Fruit fly (Drosophila melanogaster): ENCODE measurements around the gene CG14314.

CG14314 gene

dm6 chr3R:18199177-18199884, 16.6 kb upstream of the CG14314 start, which contains the start of the genes Ssdp and CG7985:
Gene Ssdp (minus strand): TSS chr3R:18199595.
Gene CG7985 (plus strand): TSS chr3R:18199857.
- TF ChIP-seq tj (GFP tag; optimal IDR thresholded peaks at IDR 0.05) (no peak), CG5204 (GFP tag; optimal IDR thresholded peaks at IDR 0.05) (no peak), toe (GFP tag; optimal IDR thresholded peaks at IDR 0.05) (no peak), ovo (GFP tag; optimal IDR thresholded peaks at IDR 0.05) (no peak), Clk (GFP tag; optimal IDR thresholded peaks at IDR 0.05) (no peak), CG33017 (tag; optimal IDR thresholded peaks at IDR 0.05) (peak; percentile 25), cic (GFP tag; optimal IDR thresholded peaks at IDR 0.05) (no peak), kay (GFP tag; ENCODE audit: borderline replicate concordance) (peak; percentile 57), CG7045 (GFP tag; optimal IDR thresholded peaks at IDR 0.05) (no peak), CG12768 (GFP tag; optimal IDR thresholded peaks at IDR 0.05) (no peak), Mnt (GFP tag; optimal IDR thresholded peaks at IDR 0.05) (no peak), CG11617 (GFP tag; optimal IDR thresholded peaks at IDR 0.05) (no peak), cnc (optimal IDR thresholded peaks at IDR 0.05) (no peak), bab1 (GFP tag; optimal IDR thresholded peaks at IDR 0.05) (no peak), Hr96 (GFP tag; optimal IDR thresholded peaks at IDR 0.05) (no peak), CG7101 (tag; optimal IDR thresholded peaks at IDR 0.05) (no peak), CG14711 (tag; optimal IDR thresholded peaks at IDR 0.05) (no peak)

- TF ChIP-seq CG14711 (tag; optimal IDR thresholded peaks at IDR 0.05) (no peak), pad (GFP tag; optimal IDR thresholded peaks at IDR 0.05) (no peak), Mnt (GFP tag; optimal IDR thresholded peaks at IDR 0.05) (no peak)
Measured at dm6 chr3R:18199885-18200249, 16.1 kb upstream of the CG14314 start.

dm6 chr3R:18208479-18208878, 7.5 kb upstream of the CG14314 start, which contains the start of gene CG44158:
Gene CG44158 (plus strand): TSS chr3R:18208779.
- TF ChIP-seq CG5204 (GFP tag; optimal IDR thresholded peaks at IDR 0.05) (no peak), CG7045 (GFP tag; optimal IDR thresholded peaks at IDR 0.05) (no peak), CG1620 (GFP tag; optimal IDR thresholded peaks at IDR 0.05) (no peak), cic (GFP tag; optimal IDR thresholded peaks at IDR 0.05) (no peak), CG11617 (GFP tag; optimal IDR thresholded peaks at IDR 0.05) (no peak), CG33017 (tag; optimal IDR thresholded peaks at IDR 0.05) (no peak), bab1 (GFP tag; optimal IDR thresholded peaks at IDR 0.05) (no peak), Hr96 (GFP tag; optimal IDR thresholded peaks at IDR 0.05) (no peak), Mnt (GFP tag; optimal IDR thresholded peaks at IDR 0.05) (no peak), tj (GFP tag; optimal IDR thresholded peaks at IDR 0.05) (no peak), Clk (GFP tag; optimal IDR thresholded peaks at IDR 0.05) (no peak), pad (GFP tag; optimal IDR thresholded peaks at IDR 0.05) (no peak), CG7101 (tag; optimal IDR thresholded peaks at IDR 0.05) (no peak), CG12768 (GFP tag; optimal IDR thresholded peaks at IDR 0.05) (no peak), kay (GFP tag; ENCODE audit: borderline replicate concordance) (no peak)

- TF ChIP-seq CG7045 (GFP tag; optimal IDR thresholded peaks at IDR 0.05) (no peak), CG5204 (GFP tag; optimal IDR thresholded peaks at IDR 0.05) (peak; percentile 31), cnc (optimal IDR thresholded peaks at IDR 0.05) (no peak), Hr96 (GFP tag; optimal IDR thresholded peaks at IDR 0.05) (peak; percentile 55), kay (GFP tag; ENCODE audit: borderline replicate concordance) (no peak), CG1620 (GFP tag; optimal IDR thresholded peaks at IDR 0.05) (no peak), Crg-1 (GFP tag; optimal IDR thresholded peaks at IDR 0.05) (no peak), CG7101 (tag; optimal IDR thresholded peaks at IDR 0.05) (peak; percentile 10), toe (GFP tag; optimal IDR thresholded peaks at IDR 0.05) (peak; percentile 69), CG14711 (tag; optimal IDR thresholded peaks at IDR 0.05) (peak; percentile 22), CG11617 (GFP tag; optimal IDR thresholded peaks at IDR 0.05) (peak; percentile 22), Mnt (GFP tag; optimal IDR thresholded peaks at IDR 0.05) (peak; percentile 29), bab1 (GFP tag; optimal IDR thresholded peaks at IDR 0.05) (peak; percentile 52), CG33017 (tag; optimal IDR thresholded peaks at IDR 0.05) (peak; percentile 32), cic (GFP tag; optimal IDR thresholded peaks at IDR 0.05) (no peak), tj (GFP tag; optimal IDR thresholded peaks at IDR 0.05) (no peak), Clk (GFP tag; optimal IDR thresholded peaks at IDR 0.05) (no peak), pad (GFP tag; optimal IDR thresholded peaks at IDR 0.05) (no peak), CG12768 (GFP tag; optimal IDR thresholded peaks at IDR 0.05) (peak; percentile 35), ovo (GFP tag; optimal IDR thresholded peaks at IDR 0.05) (no peak)
Measured at dm6 chr3R:18215300-18215699, 642 bp upstream of the CG14314 start.

dm6 chr3R:18220211-18220749, 4.3 kb downstream of the CG14314 start, which contains the start of the genes CG7988 and CG7183:
Gene CG7988 (plus strand): TSS chr3R:18220526.
Gene CG7183 (minus strand): TSS chr3R:18220699.
- TF ChIP-seq CG5204 (GFP tag; optimal IDR thresholded peaks at IDR 0.05) (no peak), CG1620 (GFP tag; optimal IDR thresholded peaks at IDR 0.05) (peak; percentile 95), bab1 (GFP tag; optimal IDR thresholded peaks at IDR 0.05) (peak; percentile 98), ovo (GFP tag; optimal IDR thresholded peaks at IDR 0.05) (peak; percentile 51), Mnt (GFP tag; optimal IDR thresholded peaks at IDR 0.05) (peak; percentile 88), tj (GFP tag; optimal IDR thresholded peaks at IDR 0.05) (peak; percentile 81), CG33017 (tag; optimal IDR thresholded peaks at IDR 0.05) (peak; percentile 98), Hr96 (GFP tag; optimal IDR thresholded peaks at IDR 0.05) (peak; percentile 94), toe (GFP tag; optimal IDR thresholded peaks at IDR 0.05) (peak; percentile 96), CG12768 (GFP tag; optimal IDR thresholded peaks at IDR 0.05) (peak; percentile 93), CG7101 (tag; optimal IDR thresholded peaks at IDR 0.05) (peak; percentile 98), kay (GFP tag; ENCODE audit: borderline replicate concordance) (no peak), Crg-1 (GFP tag; optimal IDR thresholded peaks at IDR 0.05) (peak; percentile 93), CG7045 (GFP tag; optimal IDR thresholded peaks at IDR 0.05) (peak; percentile 95), CG14711 (tag; optimal IDR thresholded peaks at IDR 0.05) (peak; percentile 96), CG11617 (GFP tag; optimal IDR thresholded peaks at IDR 0.05) (peak; percentile 97), cnc (optimal IDR thresholded peaks at IDR 0.05) (no peak), cic (GFP tag; optimal IDR thresholded peaks at IDR 0.05) (peak; percentile 71), Clk (GFP tag; optimal IDR thresholded peaks at IDR 0.05) (peak; percentile 85), pad (GFP tag; optimal IDR thresholded peaks at IDR 0.05) (peak; percentile 82)

Measured in whole organism, adult.